Worm (Caenorhabditis elegans) whole organism, young adult: ENCODE data around the gene bca-2.
A peak's percentile ranks its signal among the peaks of the same experiment; 100 is the strongest.

Experiments
- B0035.1 ChIP-seq: sonication (generic microtip); optimal IDR thresholded peaks from 2 replicates; lab custom pipeline; 2016; ENCODE audit warnings: missing genetic modification characterization, mild to moderate bottlenecking, missing compliant biosample characterization, missing genotype, missing genetic modification reagents
- D2030.7 ChIP-seq: fragments of 200-800 bp; sonication (Bioruptor generic); IDR thresholded peaks from 2 replicates; pipeline ENCODE4 v1.3.6; 2022; ENCODE audit warnings: missing genetic modification reagents, missing genetic modification characterization, missing compliant biosample characterization
- F10E7.11 ChIP-seq: sonication (generic microtip); optimal IDR thresholded peaks from 2 replicates; lab custom pipeline; 2017; ENCODE audit warnings: mild to moderate bottlenecking, missing genetic modification characterization, moderate library complexity, missing compliant biosample characterization
- F39B2.1 ChIP-seq: fragments of 200-800 bp; sonication (Bioruptor generic); IDR thresholded peaks from 2 replicates; pipeline ENCODE4 v1.3.6; 2022; ENCODE audit warnings: missing genetic modification reagents, missing genetic modification characterization, missing compliant biosample characterization
- ceh-40 ChIP-seq: fragments of 200-800 bp; sonication (Bioruptor generic); IDR thresholded peaks from 2 replicates; pipeline ENCODE4 v1.3.6; 2022; ENCODE audit warnings: missing genetic modification characterization, missing compliant biosample characterization
- madf-6 ChIP-seq: fragments of 200-800 bp; sonication (Bioruptor generic); IDR thresholded peaks from 2 replicates; pipeline ENCODE4 v1.3.6; 2022; ENCODE audit warnings: missing genetic modification reagents, missing genetic modification characterization, missing compliant biosample characterization
- mcd-1 ChIP-seq: fragments of 200-800 bp; sonication (Bioruptor generic); IDR thresholded peaks from 2 replicates; pipeline ENCODE4 v1.3.6; 2022; ENCODE audit warnings: missing genetic modification reagents, missing genetic modification characterization, missing compliant biosample characterization
- nhr-120 ChIP-seq: fragments of 200-800 bp; sonication (Bioruptor generic); IDR thresholded peaks from 2 replicates; pipeline ENCODE4 v1.3.6; 2022; ENCODE audit warnings: missing genetic modification characterization, missing compliant biosample characterization
- sptf-2 ChIP-seq: fragments of 200-800 bp; sonication (Bioruptor generic); optimal IDR thresholded peaks from 2 replicates; lab custom pipeline; 2018; ENCODE audit warnings: mild to moderate bottlenecking, missing genetic modification characterization, missing compliant biosample characterization

ce11 chrIV:17088849-17089248, 11.2 kb downstream of the bca-2 start, which contains the start of gene Y116A8C.43:
- TF ChIP-seq B0035.1 (tag; lab: Kevin White, UChicago) (no peak), madf-6 (GFP tag; lab: Robert Waterston, UW) (peak; percentile 39; the same call in 1 of the 2 replicates), ceh-40 (GFP tag; lab: Robert Waterston, UW) (no peak), sptf-2 (GFP tag; lab: Kevin White, UChicago) (no peak), mcd-1 (GFP tag; lab: Robert Waterston, UW) (no peak), F10E7.11 (tag; lab: Kevin White, UChicago) (peak; percentile 5), F39B2.1 (GFP tag; lab: Robert Waterston, UW) (no peak), nhr-120 (no peak), D2030.7 (GFP tag; lab: Robert Waterston, UW) (0 out of 2 replicates have a peak, but pooled peaks have one; percentile 39)
